Fruit fly (Drosophila melanogaster) whole organism, embryonic: ENCODE data around the gene ClpP.

Experiments
- Bgb ChIP-seq: fragments of 200-800 bp; sonication (Bioruptor generic); IDR thresholded peaks from 2 replicates; pipeline ENCODE4 v1.3.6; 2022; ENCODE audit warnings: missing biosample characterization, missing genetic modification characterization; ENCODE audit not compliant: partially characterized antibody
- CG10209 ChIP-seq: fragments of 200-800 bp; sonication (Bioruptor generic); optimal IDR thresholded peaks from 3 replicates; lab custom pipeline; 2017; ENCODE audit warnings: missing biosample characterization, mild to moderate bottlenecking, missing genetic modification characterization, missing genetic modification reagents
- CG10431 ChIP-seq: fragments of 200-800 bp; sonication (Bioruptor generic); optimal IDR thresholded peaks from 3 replicates; lab custom pipeline; 2018; ENCODE audit warnings: missing biosample characterization, mild to moderate bottlenecking, missing genetic modification characterization
- CG10462 ChIP-seq: fragments of 200-800 bp; sonication (Bioruptor generic); optimal IDR thresholded peaks from 2 replicates; lab custom pipeline; 2016; ENCODE audit warnings: missing biosample characterization, missing genetic modification characterization
- CG11504 ChIP-seq: fragments of 200-800 bp; sonication (Bioruptor generic); optimal IDR thresholded peaks from 3 replicates; lab custom pipeline; 2019; ENCODE audit warnings: missing biosample characterization, mild to moderate bottlenecking, missing genetic modification characterization, moderate library complexity
- CG12659 ChIP-seq: fragments of 200-800 bp; sonication (Bioruptor generic); optimal IDR thresholded peaks from 3 replicates; lab custom pipeline; 2017; ENCODE audit warnings: mild to moderate bottlenecking, missing biosample characterization, missing genetic modification reagents, missing genetic modification characterization
- CG14050 ChIP-seq: fragments of 200-800 bp; sonication (Bioruptor generic); IDR thresholded peaks from 3 replicates; pipeline ENCODE4 v1.3.6; 2022; ENCODE audit warnings: missing biosample characterization, missing genetic modification characterization
- CG16813 ChIP-seq: fragments of 200-800 bp; sonication (Bioruptor generic); IDR thresholded peaks from 3 replicates; pipeline ENCODE4 v1.3.6; 2022; ENCODE audit warnings: missing biosample characterization, missing genetic modification characterization; ENCODE audit not compliant: partially characterized antibody
- CG2129 ChIP-seq: fragments of 200-800 bp; sonication (Bioruptor generic); IDR thresholded peaks from 2 replicates; pipeline ENCODE4 v1.3.6; 2022; ENCODE audit warnings: missing biosample characterization, missing genetic modification characterization; ENCODE audit not compliant: partially characterized antibody
- CG2199 ChIP-seq: fragments of 200-800 bp; sonication (Bioruptor generic); IDR thresholded peaks from 3 replicates; pipeline ENCODE4 v1.3.6; 2022; ENCODE audit warnings: missing biosample characterization, missing genetic modification characterization
- CG31388 ChIP-seq: fragments of 200-800 bp; sonication (Bioruptor generic); optimal IDR thresholded peaks from 2 replicates; lab custom pipeline; 2016; ENCODE audit warnings: missing biosample characterization, missing genetic modification characterization
- CG6272 ChIP-seq: fragments of 200-800 bp; sonication (Bioruptor generic); IDR thresholded peaks from 2 replicates; pipeline ENCODE4 v1.3.6; 2022; ENCODE audit warnings: missing biosample characterization, missing genetic modification characterization
- CG8765 ChIP-seq: fragments of 200-800 bp; sonication (Bioruptor generic); IDR thresholded peaks from 2 replicates; pipeline ENCODE4 v1.3.6; 2022; ENCODE audit warnings: missing biosample characterization, missing genetic modification characterization
- GATAe ChIP-seq: fragments of 200-800 bp; sonication (Bioruptor generic); conservative IDR thresholded peaks from 2 replicates; pipeline ENCODE4 v1.3.6; 2022; ENCODE audit warnings: missing biosample characterization, missing genetic modification characterization
- HLH4C ChIP-seq: fragments of 200-800 bp; sonication (Bioruptor generic); IDR thresholded peaks from 3 replicates; pipeline ENCODE4 v1.3.6; 2022; ENCODE audit warnings: missing biosample characterization, missing genetic modification characterization; ENCODE audit not compliant: partially characterized antibody
- Lim3 ChIP-seq: fragments of 200-800 bp; sonication (Bioruptor generic); IDR thresholded peaks from 2 replicates; pipeline ENCODE4 v1.3.6; 2022; ENCODE audit warnings: missing biosample characterization, missing genetic modification characterization
- MESR4 ChIP-seq: fragments of 200-800 bp; sonication (Bioruptor generic); optimal IDR thresholded peaks from 2 replicates; lab custom pipeline; 2018; ENCODE audit warnings: missing biosample characterization, mild to moderate bottlenecking, missing genetic modification characterization, moderate library complexity
- Med ChIP-seq: fragments of 200-800 bp; sonication (Bioruptor generic); peaks from one replicate; lab custom pipeline; 2016; ENCODE audit warnings: missing biosample characterization, missing genetic modification characterization, mild to moderate bottlenecking, inconsistent platforms, moderate library complexity
- bbx ChIP-seq: fragments of 200-800 bp; sonication (Bioruptor generic); IDR thresholded peaks from 2 replicates; pipeline ENCODE4 v1.3.6; 2022; ENCODE audit warnings: missing biosample characterization, missing genetic modification characterization; ENCODE audit not compliant: partially characterized antibody
- jigr1 ChIP-seq: fragments of 200-800 bp; sonication (Bioruptor generic); IDR thresholded peaks from 3 replicates; pipeline ENCODE4 v1.3.6; 2022; ENCODE audit warnings: missing biosample characterization, missing genetic modification characterization
- knrl ChIP-seq: fragments of 200-800 bp; sonication (Bioruptor generic); IDR thresholded peaks from 3 replicates; pipeline ENCODE4 v1.3.6; 2022; ENCODE audit warnings: missing biosample characterization, missing genetic modification characterization; ENCODE audit not compliant: partially characterized antibody
- lab ChIP-seq: fragments of 200-800 bp; sonication (Bioruptor generic); optimal IDR thresholded peaks from 3 replicates; lab custom pipeline; 2017; ENCODE audit warnings: missing biosample characterization, missing genetic modification characterization, mild to moderate bottlenecking, moderate library complexity, missing genetic modification reagents
- lilli ChIP-seq: fragments of 200-800 bp; sonication (Bioruptor generic); optimal IDR thresholded peaks from 3 replicates; lab custom pipeline; 2016; ENCODE audit warnings: missing biosample characterization, missing genetic modification characterization
- mld ChIP-seq: fragments of 200-800 bp; sonication (Bioruptor generic); IDR thresholded peaks from 3 replicates; pipeline ENCODE4 v1.3.6; 2022; ENCODE audit warnings: missing biosample characterization, missing genetic modification characterization; ENCODE audit not compliant: partially characterized antibody
- nerfin-2 ChIP-seq: fragments of 200-800 bp; sonication (Bioruptor generic); IDR thresholded peaks from 2 replicates; pipeline ENCODE4 v1.3.6; 2022; ENCODE audit warnings: missing biosample characterization, missing genetic modification characterization; ENCODE audit not compliant: partially characterized antibody
- onecut ChIP-seq: fragments of 200-800 bp; sonication (Bioruptor generic); IDR thresholded peaks from 2 replicates; pipeline ENCODE4 v1.3.6; 2022; ENCODE audit warnings: missing biosample characterization, missing genetic modification characterization
- pzg ChIP-seq: fragments of 200-800 bp; sonication (Bioruptor generic); optimal IDR thresholded peaks from 3 replicates; lab custom pipeline; 2018; ENCODE audit warnings: missing biosample characterization, mild to moderate bottlenecking, missing genetic modification characterization, moderate library complexity
- sna ChIP-seq: fragments of 200-800 bp; sonication (Bioruptor generic); IDR thresholded peaks from 2 replicates; pipeline ENCODE4 v1.3.6; 2022; ENCODE audit warnings: missing biosample characterization, missing genetic modification characterization; ENCODE audit not compliant: partially characterized antibody
- vnd ChIP-seq: fragments of 200-800 bp; sonication (Bioruptor generic); IDR thresholded peaks from 3 replicates; pipeline ENCODE4 v1.3.6; 2022; ENCODE audit warnings: missing biosample characterization, missing genetic modification characterization; ENCODE audit not compliant: partially characterized antibody

Gene ClpP

dm6 chr2L:10405008-10405654 lies 48.5 kb downstream of the ClpP start, which contains the start of the genes CG17768, LSm-4 and Ir31a (continued):
- TF ChIP-seq jigr1 (no peak; the same call in 2 of the 3 replicates), CG31388 (GFP tag; lab: Kevin White, UChicago) (no peak), lilli (GFP tag; lab: Kevin White, UChicago) (no peak), CG10431 (GFP tag; lab: Kevin White, UChicago) (no peak), CG10462 (GFP tag; lab: Kevin White, UChicago) (no peak), nerfin-2 (GFP tag; lab: Robert Waterston, UW) (peak; percentile 49; the same call in 1 of the 2 replicates), GATAe (no peak), HLH4C (peak; percentile 70), CG12659 (GFP tag; lab: Kevin White, UChicago) (peak; percentile 25), CG14050 (no peak), CG6272 (GFP tag; lab: Robert Waterston, UW) (no peak), CG8765 (GFP tag; lab: Robert Waterston, UW) (no peak), CG2199 (GFP tag; lab: Robert Waterston, UW) (no peak), pzg (GFP tag; lab: Kevin White, UChicago) (peak; percentile 20), CG16813 (GFP tag; lab: Robert Waterston, UW) (peak; percentile 72), MESR4 (GFP tag; lab: Kevin White, UChicago) (peak; percentile 42), lab (GFP tag; lab: Kevin White, UChicago) (no peak), Lim3 (GFP tag; lab: Robert Waterston, UW) (no peak), Med (no peak), onecut (GFP tag; lab: Robert Waterston, UW) (no peak), bbx (GFP tag; lab: Robert Waterston, UW) (peak; percentile 82), knrl (GFP tag; lab: Robert Waterston, UW) (peak; percentile 81), Bgb (GFP tag; lab: Robert Waterston, UW) (peak; percentile 80), sna (GFP tag; lab: Robert Waterston, UW) (peak; percentile 66; the same call in 1 of the 2 replicates), CG10209 (GFP tag; lab: Kevin White, UChicago) (no peak), mld (GFP tag; lab: Robert Waterston, UW) (0 out of 3 replicates have a peak, but pooled peaks have one; percentile 59), vnd (GFP tag; lab: Robert Waterston, UW) (peak; percentile 59; the same call in 2 of the 3 replicates), CG2129 (GFP tag; lab: Robert Waterston, UW) (peak; percentile 66; the same call in 1 of the 2 replicates), CG11504 (tag; lab: Kevin White, UChicago) (no peak)
